Worm (Caenorhabditis elegans): ENCODE data around the gene nhr-172.

Gene nhr-172

ce11 chrV:7538018-7538417 is 29.2 kb downstream of the nhr-172 start, which contains the start of gene C54F6.12:
TSS of gene C54F6.12 (minus strand) at chrV:7538118.
- TF ChIP-seq dao-5 (tag; optimal IDR thresholded peaks at IDR 0.05) (no peak), W03F9.2 (tag; optimal IDR thresholded peaks at IDR 0.05) (no peak), him-1 (tag; optimal IDR thresholded peaks at IDR 0.05) (no peak)

- TF ChIP-seq W03F9.2 (tag; optimal IDR thresholded peaks at IDR 0.05) = no peak
- no peak for TF ChIP-seq him-1 (tag; optimal IDR thresholded peaks at IDR 0.05)
These were observed 30.2 kb downstream of the nhr-172 start, which contains the start of gene srh-268 for ce11 chrV:7539015-7539414. TSS of gene srh-268 (plus strand) at chrV:7539315.

ce11 chrV:7543728-7544127 is 34.9 kb downstream of the nhr-172 start:
- TF ChIP-seq him-1 (tag; optimal IDR thresholded peaks at IDR 0.05) = no peak
- TF ChIP-seq W03F9.2 (tag; optimal IDR thresholded peaks at IDR 0.05) = no peak
- no peak for TF ChIP-seq dao-5 (tag; optimal IDR thresholded peaks at IDR 0.05)

ce11 chrV:7545187-7545586 is 36.4 kb downstream of the nhr-172 start, which contains the start of the genes C54F6.19 and nhx-3:
TSS of gene C54F6.19 (plus strand) at chrV:7545487.
TSS of gene nhx-3 (minus strand) at chrV:7545523.
- TF ChIP-seq dao-5 (tag; optimal IDR thresholded peaks at IDR 0.05) (no peak), W03F9.2 (tag; optimal IDR thresholded peaks at IDR 0.05) (no peak), him-1 (tag; optimal IDR thresholded peaks at IDR 0.05) (no peak)

ce11 chrV:7547479-7547878 is 38.7 kb downstream of the nhr-172 start, which contains the start of gene ftn-1:
TSS of gene ftn-1 (minus strand) at chrV:7547579.
- no peak for TF ChIP-seq him-1 (tag; optimal IDR thresholded peaks at IDR 0.05)

- TF ChIP-seq W03F9.2 (tag; optimal IDR thresholded peaks at IDR 0.05) (no peak), him-1 (tag; optimal IDR thresholded peaks at IDR 0.05) (no peak), dao-5 (tag; optimal IDR thresholded peaks at IDR 0.05) (no peak)
These were observed 39.2 kb downstream of the nhr-172 start for ce11 chrV:7548017-7548416.

- no peak for TF ChIP-seq dao-5 (tag; optimal IDR thresholded peaks at IDR 0.05)
- no peak for TF ChIP-seq him-1 (tag; optimal IDR thresholded peaks at IDR 0.05)
- TF ChIP-seq W03F9.2 (tag; optimal IDR thresholded peaks at IDR 0.05) = no peak
These were observed 43.0 kb downstream of the nhr-172 start, which contains the start of gene F19F10.3 for ce11 chrV:7551821-7552220. TSS of gene F19F10.3 (plus strand) at chrV:7552121.

ce11 chrV:7553873-7554362 is 45.1 kb downstream of the nhr-172 start, which contains the start of gene ttr-10:
TSS of gene ttr-10 (minus strand) at chrV:7553923.
- TF ChIP-seq him-1 (tag; optimal IDR thresholded peaks at IDR 0.05) = no peak
- no peak for TF ChIP-seq dao-5 (tag; optimal IDR thresholded peaks at IDR 0.05)
- no peak for TF ChIP-seq W03F9.2 (tag; optimal IDR thresholded peaks at IDR 0.05)

ce11 chrV:7555875-7556274 is 47.1 kb downstream of the nhr-172 start:
- TF ChIP-seq W03F9.2 (tag; optimal IDR thresholded peaks at IDR 0.05) = no peak

- TF ChIP-seq dao-5 (tag; optimal IDR thresholded peaks at IDR 0.05) = no peak
- TF ChIP-seq W03F9.2 (tag; optimal IDR thresholded peaks at IDR 0.05) = no peak
- no peak for TF ChIP-seq him-1 (tag; optimal IDR thresholded peaks at IDR 0.05)
These were observed 49.9 kb downstream of the nhr-172 start, which contains the start of gene ets-7 for ce11 chrV:7558693-7559092. TSS of gene ets-7 (minus strand) at chrV:7558793.
